Fruit fly (Drosophila melanogaster) whole organism, embryonic: Measurements from ENCODE around the gene CG9903.

Source experiments
- Ada2b ChIP-seq: fragments of 200-800 bp; sonication (Bioruptor generic); IDR thresholded peaks from 2 replicates; pipeline ENCODE4 v1.3.6; 2022; ENCODE audit warnings: missing biosample characterization, missing genetic modification characterization
- Adf1 ChIP-seq: fragments of 200-800 bp; sonication (Bioruptor generic); IDR thresholded peaks from 2 replicates; pipeline ENCODE4 v1.3.6; 2022; ENCODE audit warnings: missing biosample characterization, missing genetic modification characterization
- Bgb ChIP-seq: fragments of 200-800 bp; sonication (Bioruptor generic); IDR thresholded peaks from 2 replicates; pipeline ENCODE4 v1.3.6; 2022; ENCODE audit warnings: missing biosample characterization, missing genetic modification characterization; ENCODE audit not compliant: partially characterized antibody
- Bteb2 ChIP-seq: fragments of 200-800 bp; sonication (Bioruptor generic); optimal IDR thresholded peaks from 2 replicates; lab custom pipeline; 2016; ENCODE audit warnings: missing biosample characterization, missing genetic modification characterization
- CG10147 ChIP-seq: fragments of 200-800 bp; sonication (Bioruptor generic); optimal IDR thresholded peaks from 2 replicates; lab custom pipeline; 2019; ENCODE audit warnings: missing biosample characterization, mild to moderate bottlenecking, missing genetic modification characterization, moderate library complexity
- CG1024 ChIP-seq: fragments of 200-800 bp; sonication (Bioruptor generic); IDR thresholded peaks from 2 replicates; pipeline ENCODE4 v1.3.6; 2022; ENCODE audit warnings: missing biosample characterization, missing genetic modification characterization
- CG10543 ChIP-seq: fragments of 200-800 bp; sonication (Bioruptor generic); optimal IDR thresholded peaks from 3 replicates; lab custom pipeline; 2017; ENCODE audit warnings: missing biosample characterization, mild to moderate bottlenecking, missing genetic modification characterization, moderate library complexity
- CG10979 ChIP-seq: fragments of 200-800 bp; sonication (Bioruptor generic); optimal IDR thresholded peaks from 2 replicates; lab custom pipeline; 2018; ENCODE audit warnings: missing biosample characterization, mild to moderate bottlenecking, missing genetic modification characterization, moderate library complexity
- CG12391 ChIP-seq: fragments of 200-800 bp; sonication (Bioruptor generic); optimal IDR thresholded peaks from 3 replicates; lab custom pipeline; 2018; ENCODE audit warnings: missing biosample characterization, mild to moderate bottlenecking, missing genetic modification characterization, moderate library complexity
- CG13894 ChIP-seq: fragments of 200-800 bp; sonication (Bioruptor generic); optimal IDR thresholded peaks from 3 replicates; lab custom pipeline; 2018; ENCODE audit warnings: missing biosample characterization, mild to moderate bottlenecking, missing genetic modification characterization, moderate library complexity
- CG15514 ChIP-seq: fragments of 200-800 bp; sonication (Bioruptor generic); optimal IDR thresholded peaks from 3 replicates; lab custom pipeline; 2017; ENCODE audit warnings: missing biosample characterization, missing genetic modification characterization, mild to moderate bottlenecking, moderate library complexity, missing genetic modification reagents
- CG18599 ChIP-seq: fragments of 200-800 bp; sonication (Bioruptor generic); optimal IDR thresholded peaks from 3 replicates; lab custom pipeline; 2017; ENCODE audit warnings: missing biosample characterization, missing genetic modification characterization, mild to moderate bottlenecking, moderate library complexity, missing genetic modification reagents
- CG31224 ChIP-seq: fragments of 200-800 bp; sonication (Bioruptor generic); IDR thresholded peaks from 2 replicates; pipeline ENCODE4 v1.3.6; 2022; ENCODE audit warnings: missing biosample characterization, missing genetic modification characterization
- CG32532 ChIP-seq: fragments of 200-800 bp; sonication (Bioruptor generic); IDR thresholded peaks from 2 replicates; pipeline ENCODE4 v1.3.6; 2022; ENCODE audit warnings: missing biosample characterization, missing genetic modification characterization
- CG34224 ChIP-seq: fragments of 200-800 bp; sonication (Bioruptor generic); IDR thresholded peaks from 3 replicates; pipeline ENCODE4 v1.3.6; 2022; ENCODE audit warnings: missing biosample characterization, missing genetic modification characterization; ENCODE audit not compliant: partially characterized antibody
- CG4282 ChIP-seq: fragments of 200-800 bp; sonication (Bioruptor generic); optimal IDR thresholded peaks from 2 replicates; lab custom pipeline; 2016; ENCODE audit warnings: missing biosample characterization, missing genetic modification characterization
- CG43689 ChIP-seq: fragments of 200-800 bp; sonication (Bioruptor generic); IDR thresholded peaks from 2 replicates; pipeline ENCODE4 v1.3.6; 2022; ENCODE audit warnings: missing biosample characterization, missing genetic modification characterization
- CG4854 ChIP-seq: fragments of 200-800 bp; sonication (Bioruptor generic); optimal IDR thresholded peaks from 2 replicates; lab custom pipeline; 2016; ENCODE audit warnings: missing biosample characterization, missing genetic modification characterization, inconsistent platforms
- CG7271 ChIP-seq: fragments of 200-800 bp; sonication (Bioruptor generic); optimal IDR thresholded peaks from 2 replicates; lab custom pipeline; 2018; ENCODE audit warnings: missing biosample characterization, mild to moderate bottlenecking, missing genetic modification characterization, moderate library complexity
- CG7839 ChIP-seq: fragments of 200-800 bp; sonication (Bioruptor generic); optimal IDR thresholded peaks from 3 replicates; lab custom pipeline; 2018; ENCODE audit warnings: missing biosample characterization, mild to moderate bottlenecking, missing genetic modification characterization, moderate library complexity
- CG7928 ChIP-seq: fragments of 200-800 bp; sonication (Bioruptor generic); optimal IDR thresholded peaks from 2 replicates; lab custom pipeline; 2017; ENCODE audit warnings: missing biosample characterization, mild to moderate bottlenecking, missing genetic modification characterization
- CG8281 ChIP-seq: fragments of 200-800 bp; sonication (Bioruptor generic); optimal IDR thresholded peaks from 2 replicates; lab custom pipeline; 2018; ENCODE audit warnings: missing biosample characterization, mild to moderate bottlenecking, missing genetic modification characterization, moderate library complexity
- CG9727 ChIP-seq: fragments of 200-800 bp; sonication (Bioruptor generic); optimal IDR thresholded peaks from 3 replicates; lab custom pipeline; 2017; ENCODE audit warnings: missing biosample characterization, mild to moderate bottlenecking, missing genetic modification characterization
- CoRest ChIP-seq: fragments of 200-800 bp; sonication (Bioruptor generic); optimal IDR thresholded peaks from 3 replicates; lab custom pipeline; 2018; ENCODE audit warnings: missing biosample characterization, mild to moderate bottlenecking, missing genetic modification characterization, moderate library complexity
- CrebB ChIP-seq: fragments of 200-800 bp; sonication (Bioruptor generic); optimal IDR thresholded peaks from 3 replicates; lab custom pipeline; 2018; ENCODE audit warnings: missing biosample characterization, mild to moderate bottlenecking, missing genetic modification characterization
- Dad ChIP-seq: fragments of 200-800 bp; sonication (Bioruptor generic); optimal IDR thresholded peaks from 3 replicates; lab custom pipeline; 2016; ENCODE audit warnings: missing biosample characterization, missing genetic modification characterization
- Deaf1 ChIP-seq: fragments of 200-800 bp; optimal IDR thresholded peaks from 3 replicates; lab custom pipeline; 2019; ENCODE audit warnings: missing biosample characterization, mild to moderate bottlenecking, missing genetic modification characterization, moderate library complexity
- Doc2 ChIP-seq: fragments of 200-800 bp; sonication (Bioruptor generic); IDR thresholded peaks from 2 replicates; pipeline ENCODE4 v1.3.6; 2022; ENCODE audit warnings: missing biosample characterization, missing genetic modification characterization
- ERR ChIP-seq: fragments of 200-800 bp; sonication (Bioruptor generic); optimal IDR thresholded peaks from 2 replicates; lab custom pipeline; 2016; ENCODE audit warnings: missing biosample characterization, missing genetic modification characterization
- HHEX ChIP-seq: fragments of 200-800 bp; sonication (Bioruptor generic); optimal IDR thresholded peaks from 3 replicates; lab custom pipeline; 2017; ENCODE audit warnings: missing biosample characterization, mild to moderate bottlenecking, missing genetic modification characterization, missing genetic modification reagents
- Hmr ChIP-seq: fragments of 200-800 bp; sonication (Bioruptor generic); optimal IDR thresholded peaks from 3 replicates; lab custom pipeline; 2017; ENCODE audit warnings: mild to moderate bottlenecking, missing biosample characterization, missing genetic modification reagents, missing genetic modification characterization
- NK7.1 ChIP-seq: fragments of 200-800 bp; sonication (Bioruptor generic); optimal IDR thresholded peaks from 3 replicates; lab custom pipeline; 2016; ENCODE audit warnings: missing biosample characterization, missing genetic modification characterization
- abd-A ChIP-seq: fragments of 200-800 bp; sonication (Bioruptor generic); optimal IDR thresholded peaks from 3 replicates; lab custom pipeline; 2019; ENCODE audit warnings: missing biosample characterization, mild to moderate bottlenecking, missing genetic modification characterization, moderate library complexity
- ase ChIP-seq: fragments of 200-800 bp; sonication (Bioruptor generic); IDR thresholded peaks from 3 replicates; pipeline ENCODE4 v1.3.6; 2022; ENCODE audit warnings: missing biosample characterization, missing genetic modification characterization
- cad ChIP-seq: fragments of >200 bp; optimal IDR thresholded peaks from 2 replicates; lab custom pipeline; 2017; ENCODE audit warnings: missing biosample characterization, missing genetic modification characterization
- crol ChIP-seq: fragments of 200-800 bp; sonication (Bioruptor generic); IDR thresholded peaks from 2 replicates; pipeline ENCODE4 v1.3.6; 2022; ENCODE audit warnings: missing biosample characterization, missing genetic modification characterization
- dimm ChIP-seq: fragments of 200-800 bp; sonication (Bioruptor generic); IDR thresholded peaks from 2 replicates; pipeline ENCODE4 v1.3.6; 2022; ENCODE audit warnings: missing biosample characterization, missing genetic modification characterization
- ems ChIP-seq: fragments of 200-800 bp; sonication (Bioruptor generic); optimal IDR thresholded peaks from 3 replicates; lab custom pipeline; 2016; ENCODE audit warnings: missing biosample characterization, missing genetic modification characterization
- ewg ChIP-seq: fragments of 200-800 bp; sonication (Bioruptor generic); optimal IDR thresholded peaks from 3 replicates; lab custom pipeline; 2017; ENCODE audit warnings: mild to moderate bottlenecking, missing biosample characterization, missing genetic modification reagents, missing genetic modification characterization
- hbn ChIP-seq: fragments of 200-800 bp; sonication (Bioruptor generic); IDR thresholded peaks from 2 replicates; pipeline ENCODE4 v1.3.6; 2022; ENCODE audit warnings: missing biosample characterization, missing genetic modification characterization; ENCODE audit not compliant: partially characterized antibody
- lola ChIP-seq, 3 experiments: fragments of >200 bp in 2 of 3; fragments of 200-800 bp in 1 of 3; sonication (Bioruptor generic) in 1 of 3; optimal IDR thresholded peaks; 2 replicates each; lab custom pipeline; 2017 to 2019; ENCODE audit warnings: missing biosample characterization in 3 of 3, missing genetic modification characterization in 3 of 3, mild to moderate bottlenecking in 1 of 3, moderate library complexity in 1 of 3
- onecut ChIP-seq: fragments of 200-800 bp; sonication (Bioruptor generic); IDR thresholded peaks from 2 replicates; pipeline ENCODE4 v1.3.6; 2022; ENCODE audit warnings: missing biosample characterization, missing genetic modification characterization
- pzg ChIP-seq: fragments of 200-800 bp; sonication (Bioruptor generic); optimal IDR thresholded peaks from 3 replicates; lab custom pipeline; 2018; ENCODE audit warnings: missing biosample characterization, mild to moderate bottlenecking, missing genetic modification characterization, moderate library complexity
- repo ChIP-seq: fragments of 200-800 bp; sonication (Bioruptor generic); optimal IDR thresholded peaks from 2 replicates; lab custom pipeline; 2016; ENCODE audit warnings: missing biosample characterization, missing genetic modification characterization
- sim ChIP-seq: fragments of 200-800 bp; sonication (Bioruptor generic); IDR thresholded peaks from 2 replicates; pipeline ENCODE4 v1.3.6; 2022; ENCODE audit warnings: missing biosample characterization, missing genetic modification characterization
- stwl ChIP-seq: fragments of 200-800 bp; sonication (Bioruptor generic); optimal IDR thresholded peaks from 3 replicates; lab custom pipeline; 2018; ENCODE audit warnings: missing biosample characterization, mild to moderate bottlenecking, missing genetic modification characterization, moderate library complexity
- sug ChIP-seq: fragments of 200-800 bp; optimal IDR thresholded peaks from 2 replicates; lab custom pipeline; 2019; ENCODE audit warnings: missing biosample characterization, mild to moderate bottlenecking, missing genetic modification characterization, moderate library complexity
- usp ChIP-seq: fragments of >200 bp; optimal IDR thresholded peaks from 2 replicates; lab custom pipeline; 2017; ENCODE audit warnings: missing biosample characterization, missing genetic modification characterization
- zfh2 ChIP-seq: fragments of 200-800 bp; sonication (Bioruptor generic); optimal IDR thresholded peaks from 2 replicates; lab custom pipeline; 2016; ENCODE audit warnings: missing biosample characterization, missing genetic modification characterization

The CG9903 gene

DNA sequence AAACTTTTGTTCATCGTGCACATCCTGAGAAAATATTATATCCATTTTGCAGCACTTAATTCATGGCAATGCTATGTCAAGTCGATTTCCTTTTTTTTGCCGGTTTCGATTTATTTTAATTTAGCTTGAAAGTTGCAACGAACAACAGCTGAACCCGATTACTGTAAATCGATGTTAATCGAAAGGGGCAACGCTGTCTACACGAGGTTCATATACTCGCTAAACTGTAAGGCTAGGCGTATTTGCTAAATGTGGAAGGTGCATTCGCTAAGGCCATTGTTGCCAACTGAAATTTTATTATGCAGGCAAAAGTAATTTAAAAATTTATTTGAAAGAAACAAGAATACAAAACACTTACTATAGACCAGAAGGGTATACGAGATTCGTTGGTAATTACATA, 6.7 kb upstream of the CG9903 start, which contains the start of gene CG9902 (continued):
- TF ChIP-seq ase (GFP tag; lab: Robert Waterston, UW) (no peak), CG8281 (no peak), CG10543 (peak; percentile 6), ERR (GFP tag; lab: Kevin White, UChicago) (no peak), Ada2b (GFP tag; lab: Robert Waterston, UW) (no peak), Hmr (GFP tag; lab: Kevin White, UChicago) (peak; percentile 74), CG7839 (tag; lab: Kevin White, UChicago) (no peak), CG4282 (peak; percentile 3), NK7.1 (GFP tag; lab: Kevin White, UChicago) (no peak), pzg (GFP tag; lab: Kevin White, UChicago) (peak; percentile 96), CG1024 (GFP tag; lab: Robert Waterston, UW) (no peak), CG15514 (GFP tag; lab: Kevin White, UChicago) (peak; percentile 85), hbn (GFP tag; lab: Robert Waterston, UW) (peak; percentile 75)

DNA sequence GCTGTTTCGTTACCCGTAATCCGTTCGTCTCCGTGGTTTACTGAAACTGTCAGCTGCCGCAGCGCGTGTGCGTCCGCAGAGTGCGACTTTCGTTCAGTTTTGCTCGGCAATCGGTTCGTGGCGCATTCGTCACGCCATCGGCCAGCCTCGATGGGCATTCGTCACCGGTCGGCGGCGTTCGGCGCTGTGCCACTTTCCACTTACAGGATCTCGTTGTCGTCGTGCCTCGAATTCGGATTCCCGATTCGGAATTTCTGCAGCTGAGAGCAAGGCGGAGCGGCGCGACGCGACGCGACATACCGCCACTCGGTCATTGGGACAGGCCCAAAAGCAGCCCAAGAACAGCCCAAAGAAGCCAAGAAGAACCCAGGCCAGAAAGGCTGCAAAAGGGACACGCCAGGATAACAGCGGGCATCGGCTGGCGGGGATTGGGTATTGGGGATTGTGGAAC, 7.6 kb downstream of the CG9903 start, which contains the start of gene para:
Gene para (minus strand): TSS at position 51 of the 451 bp plus-strand sequence.
- no peak for TF ChIP-seq onecut (GFP tag; lab: Robert Waterston, UW)
- no peak for TF ChIP-seq Dad (GFP tag; lab: Kevin White, UChicago)
- peak; percentile 24 for TF ChIP-seq CG10543
- peak; percentile 19; the same call in 1 of the 2 replicates for TF ChIP-seq crol
- no peak for TF ChIP-seq repo (GFP tag; lab: Kevin White, UChicago)
- TF ChIP-seq CG10979 (tag; lab: Kevin White, UChicago) = no peak
- TF ChIP-seq CG32532 (GFP tag; lab: Robert Waterston, UW) = no peak
- peak; percentile 15; the same call in 1 of the 2 replicates for TF ChIP-seq Adf1 (GFP tag; lab: Robert Waterston, UW)
- TF ChIP-seq usp (GFP tag; lab: Kevin White, UChicago) = no peak
- TF ChIP-seq Deaf1 (tag; lab: Kevin White, UChicago) = peak; percentile 95
- no peak for TF ChIP-seq Doc2 (GFP tag; lab: Robert Waterston, UW)
- TF ChIP-seq dimm (GFP tag; lab: Robert Waterston, UW) = no peak
- peak; percentile 42 for TF ChIP-seq abd-A (tag; lab: Kevin White, UChicago)
- no peak for TF ChIP-seq Bteb2
- no peak for TF ChIP-seq CG7271 (tag; lab: Kevin White, UChicago)
- TF ChIP-seq lola (GFP tag; optimal IDR thresholded peaks at IDR 0.05; lab: Kevin White, UChicago) = no peak
- TF ChIP-seq CG18599 (GFP tag; lab: Kevin White, UChicago) = peak; percentile 4
- TF ChIP-seq CG9727 = no peak
- TF ChIP-seq ewg (GFP tag; lab: Kevin White, UChicago) = no peak
- no peak for TF ChIP-seq CrebB (tag; lab: Kevin White, UChicago)
- TF ChIP-seq stwl (tag; lab: Kevin White, UChicago) = no peak
- no peak for TF ChIP-seq CG10147
- peak; percentile 57 for TF ChIP-seq CG13894
- TF ChIP-seq CoRest (tag; lab: Kevin White, UChicago) = no peak
- no peak for TF ChIP-seq cad (GFP tag; lab: Kevin White, UChicago)
- no peak for TF ChIP-seq CG12391
- no peak for TF ChIP-seq CG7928 (GFP tag; lab: Kevin White, UChicago)
- no peak for TF ChIP-seq HHEX
- no peak for TF ChIP-seq CG34224 (GFP tag; lab: Robert Waterston, UW)
- no peak for TF ChIP-seq CG43689
- TF ChIP-seq CG4854 (GFP tag; lab: Kevin White, UChicago) = no peak
- no peak for TF ChIP-seq CG4282
- TF ChIP-seq sim (GFP tag; lab: Robert Waterston, UW) = no peak
- TF ChIP-seq Bgb (GFP tag; lab: Robert Waterston, UW) = no peak
- no peak for TF ChIP-seq sug (tag; lab: Kevin White, UChicago)
- TF ChIP-seq zfh2 (GFP tag; lab: Kevin White, UChicago) = no peak
- no peak for TF ChIP-seq ems (GFP tag; lab: Kevin White, UChicago)
- TF ChIP-seq CG31224 = no peak
